Fruit fly (Drosophila melanogaster) whole organism, embryonic: Measurements from ENCODE around the gene CG2444.
A peak's percentile ranks its signal among the peaks of the same experiment; 100 is the strongest.

Experiments
- CG12071 ChIP-seq: fragments of 200-800 bp; sonication (Bioruptor generic); optimal IDR thresholded peaks from 3 replicates; lab custom pipeline; 2018; ENCODE audit warnings: missing biosample characterization, mild to moderate bottlenecking, missing genetic modification characterization
- CG13296 ChIP-seq: fragments of 200-800 bp; sonication (Bioruptor generic); optimal IDR thresholded peaks from 3 replicates; lab custom pipeline; 2018; ENCODE audit warnings: missing biosample characterization, mild to moderate bottlenecking, missing genetic modification characterization
- CG13775 ChIP-seq: fragments of 200-800 bp; sonication (Bioruptor generic); optimal IDR thresholded peaks from 3 replicates; lab custom pipeline; 2017; ENCODE audit warnings: missing biosample characterization, mild to moderate bottlenecking, missing genetic modification characterization
- CG16813 ChIP-seq: fragments of 200-800 bp; sonication (Bioruptor generic); IDR thresholded peaks from 3 replicates; pipeline ENCODE4 v1.3.6; 2022; ENCODE audit warnings: missing biosample characterization, missing genetic modification characterization; ENCODE audit not compliant: partially characterized antibody
- CG17186 ChIP-seq: fragments of 200-800 bp; sonication (Bioruptor generic); optimal IDR thresholded peaks from 3 replicates; lab custom pipeline; 2017; ENCODE audit warnings: missing biosample characterization, missing genetic modification reagents, missing genetic modification characterization
- CG17612 ChIP-seq: fragments of 200-800 bp; sonication (Bioruptor generic); IDR thresholded peaks from 2 replicates; pipeline ENCODE4 v1.3.6; 2022; ENCODE audit warnings: missing biosample characterization, missing genetic modification characterization
- CG31441 ChIP-seq: fragments of 200-800 bp; sonication (Bioruptor generic); IDR thresholded peaks from 2 replicates; pipeline ENCODE4 v1.3.6; 2022; ENCODE audit warnings: missing biosample characterization, missing genetic modification characterization
- CG32532 ChIP-seq: fragments of 200-800 bp; sonication (Bioruptor generic); IDR thresholded peaks from 2 replicates; pipeline ENCODE4 v1.3.6; 2022; ENCODE audit warnings: missing biosample characterization, missing genetic modification characterization
- CG3281 ChIP-seq: fragments of 200-800 bp; sonication (Bioruptor generic); optimal IDR thresholded peaks from 3 replicates; lab custom pipeline; 2017; ENCODE audit warnings: missing biosample characterization, mild to moderate bottlenecking, missing genetic modification characterization
- CG3726 ChIP-seq: fragments of 200-800 bp; sonication (Bioruptor generic); IDR thresholded peaks from 3 replicates; pipeline ENCODE4, ENCODE4 v1.3.6; 2022; ENCODE audit warnings: missing biosample characterization, missing genetic modification characterization
- CG8281 ChIP-seq: fragments of 200-800 bp; sonication (Bioruptor generic); optimal IDR thresholded peaks from 2 replicates; lab custom pipeline; 2018; ENCODE audit warnings: missing biosample characterization, mild to moderate bottlenecking, missing genetic modification characterization, moderate library complexity
- CG9727 ChIP-seq: fragments of 200-800 bp; sonication (Bioruptor generic); optimal IDR thresholded peaks from 3 replicates; lab custom pipeline; 2017; ENCODE audit warnings: missing biosample characterization, mild to moderate bottlenecking, missing genetic modification characterization
- CTCF ChIP-seq: fragments of 200-800 bp; sonication (Bioruptor generic); optimal IDR thresholded peaks from 2 replicates; lab custom pipeline; 2017; ENCODE audit warnings: missing biosample characterization, mild to moderate bottlenecking, missing genetic modification characterization, moderate library complexity
- CoRest ChIP-seq: fragments of 200-800 bp; sonication (Bioruptor generic); optimal IDR thresholded peaks from 3 replicates; lab custom pipeline; 2018; ENCODE audit warnings: missing biosample characterization, mild to moderate bottlenecking, missing genetic modification characterization, moderate library complexity
- CrebB ChIP-seq: fragments of 200-800 bp; sonication (Bioruptor generic); optimal IDR thresholded peaks from 3 replicates; lab custom pipeline; 2018; ENCODE audit warnings: missing biosample characterization, mild to moderate bottlenecking, missing genetic modification characterization
- E2f1 ChIP-seq: fragments of 200-800 bp; sonication (Bioruptor generic); IDR thresholded peaks from 2 replicates; pipeline ENCODE4 v1.3.6; 2022; ENCODE audit warnings: missing biosample characterization, missing genetic modification characterization
- Fer1 ChIP-seq: fragments of 200-800 bp; sonication (Bioruptor generic); optimal IDR thresholded peaks from 2 replicates; lab custom pipeline; 2017; ENCODE audit warnings: missing biosample characterization, mild to moderate bottlenecking, missing genetic modification characterization
- Mad ChIP-seq: fragments of 200-800 bp; sonication (Bioruptor generic); optimal IDR thresholded peaks from 2 replicates; lab custom pipeline; 2016; ENCODE audit warnings: missing biosample characterization, missing genetic modification characterization
- Mrtf ChIP-seq: fragments of 200-800 bp; sonication (Bioruptor generic); IDR thresholded peaks from 3 replicates; pipeline ENCODE4 v1.3.6; 2022; ENCODE audit warnings: missing biosample characterization, missing genetic modification characterization
- NFAT ChIP-seq: fragments of 200-800 bp; sonication (Bioruptor generic); IDR thresholded peaks from 2 replicates; pipeline ENCODE4 v1.3.6; 2022; ENCODE audit warnings: missing biosample characterization, missing genetic modification characterization
- Sry-δ ChIP-seq: fragments of 200-800 bp; sonication (Bioruptor generic); optimal IDR thresholded peaks from 2 replicates; lab custom pipeline; 2016; ENCODE audit warnings: missing biosample characterization, missing genetic modification characterization
- Usf ChIP-seq: fragments of 200-800 bp; sonication (Bioruptor generic); optimal IDR thresholded peaks from 2 replicates; lab custom pipeline; 2017; ENCODE audit warnings: missing genotype, missing biosample characterization, missing genetic modification characterization
- YL-1 ChIP-seq: fragments of 200-800 bp; sonication (Bioruptor generic); optimal IDR thresholded peaks from 3 replicates; lab custom pipeline; 2017; ENCODE audit warnings: missing biosample characterization, mild to moderate bottlenecking, missing genetic modification characterization
- aop ChIP-seq: fragments of 200-800 bp; sonication (Bioruptor generic); IDR thresholded peaks from 2 replicates; pipeline ENCODE4 v1.3.6; 2022; ENCODE audit warnings: missing biosample characterization, missing genetic modification characterization
- bbx ChIP-seq: fragments of 200-800 bp; sonication (Bioruptor generic); IDR thresholded peaks from 2 replicates; pipeline ENCODE4 v1.3.6; 2022; ENCODE audit warnings: missing biosample characterization, missing genetic modification characterization; ENCODE audit not compliant: partially characterized antibody
- bsh ChIP-seq, 2 experiments: fragments of 200-800 bp; sonication (Bioruptor generic); optimal IDR thresholded peaks; 2 replicates each; lab custom pipeline; 2017 to 2018; ENCODE audit warnings: mild to moderate bottlenecking in 2 of 2, missing biosample characterization in 2 of 2, missing genetic modification characterization in 2 of 2, moderate library complexity in 1 of 2
- cas ChIP-seq: fragments of 200-800 bp; sonication (Bioruptor generic); IDR thresholded peaks from 2 replicates; pipeline ENCODE4 v1.3.6; 2022; ENCODE audit warnings: missing biosample characterization, missing genetic modification characterization
- cg ChIP-seq: fragments of 200-800 bp; sonication (Bioruptor generic); optimal IDR thresholded peaks from 3 replicates; lab custom pipeline; 2019; ENCODE audit warnings: missing biosample characterization, mild to moderate bottlenecking, missing genetic modification characterization, moderate library complexity
- disco-r ChIP-seq: fragments of 200-800 bp; sonication (Bioruptor generic); optimal IDR thresholded peaks from 2 replicates; lab custom pipeline; 2016; ENCODE audit warnings: missing biosample characterization, missing genetic modification characterization
- gcm ChIP-seq: fragments of 200-800 bp; sonication (Bioruptor generic); optimal IDR thresholded peaks from 2 replicates; lab custom pipeline; 2019; ENCODE audit warnings: missing biosample characterization, mild to moderate bottlenecking, missing genetic modification characterization, moderate library complexity
- grn ChIP-seq: fragments of 200-800 bp; sonication (Bioruptor generic); optimal IDR thresholded peaks from 3 replicates; lab custom pipeline; 2017; ENCODE audit warnings: missing biosample characterization, missing genetic modification characterization
- gsb-n ChIP-seq: fragments of 200-800 bp; sonication (Bioruptor generic); optimal IDR thresholded peaks from 3 replicates; lab custom pipeline; 2018; ENCODE audit warnings: missing biosample characterization, mild to moderate bottlenecking, missing genetic modification characterization
- hb ChIP-seq: fragments of 200-800 bp; sonication (Bioruptor generic); IDR thresholded peaks from 3 replicates; pipeline ENCODE4 v1.3.6; 2022; ENCODE audit warnings: missing biosample characterization, missing genetic modification characterization; ENCODE audit not compliant: partially characterized antibody
- inv ChIP-seq: fragments of 200-800 bp; sonication (Bioruptor generic); IDR thresholded peaks from 2 replicates; pipeline ENCODE4 v1.3.6; 2022; ENCODE audit warnings: missing biosample characterization, missing genetic modification characterization; ENCODE audit not compliant: partially characterized antibody
- jumu ChIP-seq: fragments of 200-800 bp; sonication (Bioruptor generic); optimal IDR thresholded peaks from 3 replicates; lab custom pipeline; 2016; ENCODE audit warnings: missing biosample characterization, missing genetic modification characterization
- knrl ChIP-seq: fragments of 200-800 bp; sonication (Bioruptor generic); IDR thresholded peaks from 3 replicates; pipeline ENCODE4 v1.3.6; 2022; ENCODE audit warnings: missing biosample characterization, missing genetic modification characterization; ENCODE audit not compliant: partially characterized antibody
- lab ChIP-seq: fragments of 200-800 bp; sonication (Bioruptor generic); optimal IDR thresholded peaks from 3 replicates; lab custom pipeline; 2017; ENCODE audit warnings: missing biosample characterization, missing genetic modification characterization, mild to moderate bottlenecking, moderate library complexity, missing genetic modification reagents
- lola ChIP-seq, 3 experiments: fragments of >200 bp in 2 of 3; fragments of 200-800 bp in 1 of 3; sonication (Bioruptor generic) in 1 of 3; optimal IDR thresholded peaks; 2 replicates each; lab custom pipeline; 2017 to 2019; ENCODE audit warnings: missing biosample characterization in 3 of 3, missing genetic modification characterization in 3 of 3, mild to moderate bottlenecking in 1 of 3, moderate library complexity in 1 of 3
- pho ChIP-seq: fragments of 200-800 bp; sonication (Bioruptor generic); optimal IDR thresholded peaks from 2 replicates; lab custom pipeline; 2016; ENCODE audit warnings: missing biosample characterization, missing genetic modification characterization
- phol ChIP-seq: fragments of 200-800 bp; sonication (Bioruptor generic); optimal IDR thresholded peaks from 3 replicates; lab custom pipeline; 2018; ENCODE audit warnings: missing biosample characterization, mild to moderate bottlenecking, missing genetic modification characterization, moderate library complexity
- slbo ChIP-seq: fragments of 200-800 bp; sonication (Bioruptor generic); IDR thresholded peaks from 2 replicates; pipeline ENCODE4 v1.3.6; 2022; ENCODE audit warnings: missing biosample characterization, missing genetic modification characterization
- tna ChIP-seq: fragments of 200-800 bp; sonication (Bioruptor generic); IDR thresholded peaks from 2 replicates; pipeline ENCODE4 v1.3.6; 2022; ENCODE audit warnings: missing biosample characterization, missing genetic modification characterization; ENCODE audit not compliant: partially characterized antibody
- unc-4 ChIP-seq: fragments of 200-800 bp; sonication (Bioruptor generic); IDR thresholded peaks from 2 replicates; pipeline ENCODE4 v1.3.6; 2022; ENCODE audit warnings: missing biosample characterization, missing genetic modification characterization; ENCODE audit not compliant: partially characterized antibody
- yki ChIP-seq: fragments of >200 bp; optimal IDR thresholded peaks from 3 replicates; lab custom pipeline; 2018
- zfh1 ChIP-seq: fragments of 200-800 bp; sonication (Bioruptor generic); IDR thresholded peaks from 3 replicates; pipeline ENCODE4 v1.3.6; 2022; ENCODE audit warnings: missing biosample characterization, missing genetic modification characterization

CG2444 gene

DNA sequence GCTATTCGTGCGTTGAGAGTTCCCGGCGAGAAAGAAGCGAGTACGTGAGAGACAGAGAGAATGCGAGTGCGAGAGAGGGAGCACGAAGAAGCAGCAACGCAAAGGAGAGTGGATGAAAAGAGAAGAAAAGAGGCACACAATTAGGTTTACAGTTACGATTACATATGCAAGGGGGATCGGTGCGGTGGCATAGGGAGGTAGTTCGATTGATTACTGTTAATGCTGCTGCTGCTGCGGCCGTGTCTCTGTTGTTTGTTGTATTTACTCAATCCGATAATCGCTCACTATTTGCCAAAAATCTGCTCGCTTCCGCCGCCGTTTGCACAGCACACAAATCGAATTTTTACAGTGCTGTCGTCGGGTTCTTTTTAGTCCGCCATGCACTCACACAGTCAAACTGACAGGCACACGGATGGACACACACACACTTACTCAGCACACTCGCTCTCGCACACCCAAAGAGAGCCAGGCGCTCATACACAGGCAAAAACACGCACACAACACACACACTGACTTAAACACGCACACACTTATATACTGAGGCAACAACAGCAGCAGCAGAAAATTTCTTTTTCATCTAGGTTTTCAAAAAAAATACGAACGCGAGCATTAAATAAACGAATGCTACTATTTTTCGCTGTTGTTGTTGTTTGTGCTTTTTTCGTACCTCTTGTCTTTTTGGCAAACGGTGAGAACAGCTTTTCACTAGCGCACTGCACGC is 8.9 kb upstream of the CG2444 start (continued):
- peak; percentile 33 for TF ChIP-seq lab (GFP tag; lab: Kevin White, UChicago)
- TF ChIP-seq Fer1 (GFP tag; lab: Kevin White, UChicago): peak; percentile 21

DNA sequence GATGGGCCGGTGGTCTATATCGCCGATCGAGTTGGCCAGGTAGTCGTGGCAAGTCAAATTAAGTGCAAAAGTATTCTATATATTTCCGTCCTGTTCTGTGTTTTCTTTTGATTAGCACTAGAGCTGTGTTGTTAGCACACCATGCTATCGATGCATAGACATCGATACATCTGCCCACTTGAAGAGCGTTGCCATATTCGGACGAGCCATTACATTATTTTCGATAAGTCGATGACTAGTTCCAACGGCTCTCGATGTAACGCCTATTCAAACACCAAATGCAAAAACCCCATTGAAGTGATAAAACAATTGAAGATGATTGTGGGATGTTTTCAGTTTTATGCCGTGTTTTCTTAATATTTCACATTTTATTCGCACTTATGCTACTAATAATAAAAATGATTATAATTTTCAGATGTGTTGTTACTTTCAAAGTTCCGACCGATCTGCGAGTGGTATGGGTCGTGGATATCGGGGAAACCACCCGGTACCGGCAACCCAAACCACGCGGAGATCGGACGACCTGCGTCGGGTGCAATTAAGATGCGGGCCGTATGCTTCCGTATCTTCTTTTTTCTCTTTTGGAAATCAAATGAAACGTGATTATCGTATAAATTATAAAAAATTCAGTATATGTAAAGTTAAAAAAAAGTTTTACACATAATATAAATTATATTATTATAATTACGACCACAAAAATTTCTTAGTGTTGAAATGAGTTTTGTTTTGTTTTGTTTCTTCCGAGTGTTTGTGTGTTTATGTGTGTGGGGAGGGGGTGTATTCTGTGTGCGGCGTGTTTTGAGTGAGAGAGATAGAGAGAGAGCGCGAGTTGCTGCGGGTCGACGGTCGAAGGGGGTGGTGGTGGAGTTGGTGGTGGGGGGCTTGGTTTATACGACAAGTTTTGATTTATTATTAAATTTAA is 5.0 kb upstream of the CG2444 start, which contains the start of gene FucT6:
Gene FucT6 (minus strand): TSS at position 153 of the 922 bp plus-strand sequence.
- TF ChIP-seq phol (tag; lab: Kevin White, UChicago) (peak; percentile 50), zfh1 (GFP tag; lab: Robert Waterston, UW) (no peak), CG3281 (GFP tag; lab: Kevin White, UChicago) (peak; percentile 21), Sry-δ (peak; percentile 95), CG13296 (GFP tag; lab: Kevin White, UChicago) (peak; percentile 16), aop (GFP tag; lab: Robert Waterston, UW) (no peak), NFAT (GFP tag; lab: Robert Waterston, UW) (no peak), bbx (GFP tag; lab: Robert Waterston, UW) (peak; percentile 90), CTCF (no peak), CG3726 (GFP tag; lab: Robert Waterston, UW) (no peak), E2f1 (GFP tag; lab: Robert Waterston, UW) (no peak), CG12071 (GFP tag; lab: Kevin White, UChicago) (no peak), Mad (peak; percentile 0), bsh (GFP tag; optimal IDR thresholded peaks at IDR 0.05; lab: Kevin White, UChicago) (peak in 1 of 2 experiments; percentile 33), knrl (peak; percentile 84), inv (peak; percentile 79), yki (lab: Kevin White, UChicago) (no peak), Mrtf (GFP tag; lab: Robert Waterston, UW) (no peak), lola (GFP tag; optimal IDR thresholded peaks at IDR 0.05; lab: Kevin White, UChicago) (no peak), grn (no peak), CG32532 (peak; percentile 52; the same call in 1 of the 2 replicates), tna (GFP tag; lab: Robert Waterston, UW) (peak; percentile 88), cg (peak; percentile 54), jumu (GFP tag; lab: Kevin White, UChicago) (no peak), CG17612 (GFP tag; lab: Robert Waterston, UW) (no peak), CG17186 (GFP tag; lab: Kevin White, UChicago) (peak; percentile 18), hb (GFP tag; lab: Robert Waterston, UW) (peak; percentile 83), cas (no peak), CG9727 (GFP tag; lab: Kevin White, UChicago) (no peak), CG16813 (GFP tag; lab: Robert Waterston, UW) (peak; percentile 87), unc-4 (GFP tag; lab: Robert Waterston, UW) (peak; percentile 85), gsb-n (tag; lab: Kevin White, UChicago) (no peak), Usf (GFP tag; lab: Kevin White, UChicago) (no peak), CG8281 (tag; lab: Kevin White, UChicago) (no peak), CG13775 (peak; percentile 9), gcm (GFP tag; lab: Kevin White, UChicago) (peak; percentile 61), CrebB (tag; lab: Kevin White, UChicago) (no peak), CG31441 (GFP tag; lab: Robert Waterston, UW) (0 out of 2 replicates have a peak, but pooled peaks have one; percentile 1), disco-r (GFP tag; lab: Kevin White, UChicago) (no peak), slbo (GFP tag; lab: Robert Waterston, UW) (no peak), CoRest (peak; percentile 58), pho (GFP tag; lab: Kevin White, UChicago) (peak; percentile 17), YL-1 (GFP tag; lab: Kevin White, UChicago) (peak; percentile 45)
